Worm (Caenorhabditis elegans): ENCODE results near the gene C55B6.5.

C55B6.5 gene

DNA sequence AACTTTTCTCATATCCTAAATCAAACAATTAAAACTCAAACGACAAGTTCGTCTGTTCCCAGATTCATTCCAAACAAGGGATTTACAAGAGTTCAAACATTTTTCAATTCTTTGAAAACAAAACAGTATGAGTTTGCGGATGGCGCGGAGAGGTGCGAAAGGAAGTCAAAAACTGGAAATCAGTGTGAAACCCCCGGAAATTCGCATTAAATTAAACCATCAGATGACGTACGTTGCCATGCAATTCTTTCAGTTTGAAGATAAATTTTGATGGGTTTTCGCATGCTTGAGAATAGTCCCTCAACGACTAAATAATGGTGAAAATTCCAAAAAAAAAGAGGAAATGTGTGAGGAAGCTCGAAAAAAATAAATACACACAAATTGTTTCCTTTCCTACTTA, 24.3 kb upstream of the C55B6.5 start:
- TF ChIP-seq aly-2 (tag; optimal IDR thresholded peaks at IDR 0.05), result no peak
- TF ChIP-seq mab-5 (tag; optimal IDR thresholded peaks at IDR 0.05), result no peak
- no peak for TF ChIP-seq unc-62 (GFP tag; optimal IDR thresholded peaks at IDR 0.05)
- no peak for TF ChIP-seq snpc-4 (tag; optimal IDR thresholded peaks at IDR 0.05)
- TF ChIP-seq alr-1 (tag; optimal IDR thresholded peaks at IDR 0.05), result no peak
- no peak for TF ChIP-seq mdl-1 (tag; optimal IDR thresholded peaks at IDR 0.05)
- no peak for TF ChIP-seq ceh-82 (tag; optimal IDR thresholded peaks at IDR 0.05)
- no peak for TF ChIP-seq ztf-1 (GFP tag; conservative IDR thresholded peaks at IDR 0.05)
- no peak for TF ChIP-seq peb-1 (tag; optimal IDR thresholded peaks at IDR 0.05)
- no peak for TF ChIP-seq nhr-11 (tag; optimal IDR thresholded peaks at IDR 0.05)
- TF ChIP-seq lin-39 (tag; optimal IDR thresholded peaks at IDR 0.05), result no peak
- no peak for TF ChIP-seq elt-1 (tag; optimal IDR thresholded peaks at IDR 0.05)
- TF ChIP-seq blmp-1 (tag; optimal IDR thresholded peaks at IDR 0.05; ENCODE audit: insufficient read depth), result no peak
- TF ChIP-seq ztf-11 (tag; optimal IDR thresholded peaks at IDR 0.05), result no peak
- no peak for TF ChIP-seq ztf-4 (tag; optimal IDR thresholded peaks at IDR 0.05)
- TF ChIP-seq elt-3 (tag; optimal IDR thresholded peaks at IDR 0.05), result no peak
- TF ChIP-seq lin-13 (GFP tag; optimal IDR thresholded peaks at IDR 0.05), result no peak
- no peak for TF ChIP-seq nhr-237 (tag; optimal IDR thresholded peaks at IDR 0.05)
- TF ChIP-seq gmeb-1 (tag; optimal IDR thresholded peaks at IDR 0.05), result no peak
- no peak for TF ChIP-seq nhr-12 (tag; optimal IDR thresholded peaks at IDR 0.05)

DNA sequence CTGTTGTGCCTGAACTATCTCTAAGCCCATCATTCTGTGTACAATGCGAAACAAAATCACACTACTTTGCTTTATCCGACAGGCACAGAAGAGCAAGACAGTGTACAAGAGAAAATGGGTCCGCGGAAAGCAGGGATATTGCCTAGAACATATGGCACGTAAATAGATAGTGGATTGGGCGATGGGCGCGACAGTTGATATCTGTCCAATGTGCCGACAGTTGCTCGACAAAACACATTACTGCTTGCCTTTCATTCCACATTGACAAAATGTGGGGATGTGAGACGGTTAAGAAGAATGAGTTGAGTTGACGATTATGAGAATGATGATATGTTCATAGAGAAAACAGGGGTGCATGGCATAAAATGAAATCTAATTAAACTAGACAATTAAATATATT, 19.9 kb upstream of the C55B6.5 start:
- TF ChIP-seq alr-1 (tag; optimal IDR thresholded peaks at IDR 0.05) (no peak), sma-3 (GFP tag; optimal IDR thresholded peaks at IDR 0.05) (no peak), unc-62 (GFP tag; optimal IDR thresholded peaks at IDR 0.05) (no peak), nhr-129 (tag; optimal IDR thresholded peaks at IDR 0.05) (peak; percentile 29), ceh-82 (tag; optimal IDR thresholded peaks at IDR 0.05) (no peak), nhr-23 (tag; optimal IDR thresholded peaks at IDR 0.05) (no peak), aly-2 (tag; optimal IDR thresholded peaks at IDR 0.05) (no peak)

DNA sequence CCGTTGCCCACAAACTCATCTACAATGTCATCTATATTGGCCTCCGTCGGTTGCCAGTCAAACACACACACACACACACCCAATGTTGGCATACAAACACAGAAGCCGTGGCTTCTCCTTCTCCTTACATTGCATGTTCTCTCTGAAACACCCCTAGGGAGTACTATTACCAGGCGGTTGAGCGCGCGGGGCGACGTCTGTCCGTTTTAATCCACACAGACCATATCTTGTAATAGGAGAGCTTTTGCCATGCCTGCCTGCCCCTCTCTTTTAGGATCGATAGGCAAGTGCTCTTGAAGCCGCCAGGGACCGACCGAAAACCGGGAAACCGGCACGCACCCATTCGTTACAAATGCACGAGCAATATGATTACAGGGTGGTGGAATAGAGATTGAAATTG, 19.4 kb upstream of the C55B6.5 start:
- no peak for TF ChIP-seq ceh-16 (tag; optimal IDR thresholded peaks at IDR 0.05)
- TF ChIP-seq unc-55 (GFP tag; optimal IDR thresholded peaks at IDR 0.05), result no peak
- TF ChIP-seq lin-39 (tag; optimal IDR thresholded peaks at IDR 0.05), result no peak
- no peak for TF ChIP-seq nhr-21 (tag; optimal IDR thresholded peaks at IDR 0.05)
- no peak for TF ChIP-seq alr-1 (tag; optimal IDR thresholded peaks at IDR 0.05)
- no peak for TF ChIP-seq unc-62 (GFP tag; optimal IDR thresholded peaks at IDR 0.05)
- TF ChIP-seq fos-1 (tag; optimal IDR thresholded peaks at IDR 0.05), result no peak
- TF ChIP-seq ztf-11 (tag; optimal IDR thresholded peaks at IDR 0.05), result no peak
- TF ChIP-seq nhr-10 (tag; optimal IDR thresholded peaks at IDR 0.05), result no peak
- no peak for TF ChIP-seq snpc-4 (tag; optimal IDR thresholded peaks at IDR 0.05)
- no peak for TF ChIP-seq lin-11 (tag; optimal IDR thresholded peaks at IDR 0.05)
- TF ChIP-seq ZK546.5 (tag; optimal IDR thresholded peaks at IDR 0.05), result no peak
- TF ChIP-seq nhr-12 (tag; optimal IDR thresholded peaks at IDR 0.05), result no peak
- no peak for TF ChIP-seq nhr-237 (tag; optimal IDR thresholded peaks at IDR 0.05)
- no peak for TF ChIP-seq ztf-1 (GFP tag; conservative IDR thresholded peaks at IDR 0.05)

DNA sequence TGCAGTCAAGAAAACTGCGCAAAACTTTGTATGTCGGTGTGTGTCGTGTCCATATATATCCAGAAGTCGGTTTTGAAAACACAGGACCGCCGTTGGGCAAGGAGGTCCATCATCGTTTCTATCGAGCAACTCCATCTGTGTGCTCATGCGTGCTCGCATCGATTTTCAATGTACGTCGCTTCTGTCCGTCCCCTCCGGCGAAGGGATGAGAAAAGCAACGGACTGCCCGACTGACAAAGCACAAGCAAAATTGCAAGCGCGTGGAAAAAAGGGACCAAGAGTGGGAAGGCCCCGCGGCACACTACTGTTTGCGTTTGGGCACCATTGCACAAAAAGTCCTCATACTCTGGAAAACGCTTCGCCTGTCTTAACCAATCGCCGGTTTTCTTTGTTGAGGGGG, 17.3 kb upstream of the C55B6.5 start:
- TF ChIP-seq nhr-6 (tag; optimal IDR thresholded peaks at IDR 0.05) (no peak), snpc-4 (tag; optimal IDR thresholded peaks at IDR 0.05) (no peak), skn-1 (tag; optimal IDR thresholded peaks at IDR 0.05) (no peak), nhr-129 (tag; optimal IDR thresholded peaks at IDR 0.05) (no peak), sma-9 (GFP tag; optimal IDR thresholded peaks at IDR 0.05) (no peak), sma-9 (tag; optimal IDR thresholded peaks at IDR 0.05) (no peak), unc-55 (GFP tag; optimal IDR thresholded peaks at IDR 0.05) (peak; percentile 30)

DNA sequence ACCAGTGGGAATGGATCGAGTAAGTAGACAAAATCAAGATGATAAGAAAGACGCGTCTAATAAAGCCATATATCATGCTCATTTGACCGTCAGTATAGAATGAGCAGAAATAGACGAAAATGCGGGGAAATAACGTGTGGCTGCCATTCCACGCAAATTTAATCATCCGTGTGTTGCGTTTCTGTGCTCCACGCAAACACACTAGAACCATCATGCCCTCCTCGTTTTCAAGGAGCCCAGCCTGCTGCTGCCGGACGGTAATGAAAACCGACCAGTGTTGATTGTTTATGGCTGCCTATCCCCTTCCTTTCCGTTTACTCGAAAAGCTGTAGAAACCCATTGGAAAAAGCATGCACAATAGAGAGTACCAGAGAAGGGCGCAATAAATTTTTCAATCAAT, 15.1 kb upstream of the C55B6.5 start:
- TF ChIP-seq mab-5 (tag; optimal IDR thresholded peaks at IDR 0.05) (no peak), mbf-1 (tag; optimal IDR thresholded peaks at IDR 0.05) (no peak), ceh-16 (tag; optimal IDR thresholded peaks at IDR 0.05) (no peak), snpc-4 (tag; optimal IDR thresholded peaks at IDR 0.05) (no peak), mdl-1 (tag; optimal IDR thresholded peaks at IDR 0.05) (no peak), gmeb-1 (tag; optimal IDR thresholded peaks at IDR 0.05) (no peak), sem-4 (tag; optimal IDR thresholded peaks at IDR 0.05) (no peak)

All from whole organism, L2 larva.